Worm (Caenorhabditis elegans) whole organism, young adult: ENCODE measurements around the gene ZK563.7.

ENCODE experiments used
- ama-1 ChIP-seq, 3 experiments: fragments of 150-350 bp in 1 of 3; sonication (generic microtip) in 2 of 3; optimal IDR thresholded peaks; 2 replicates each; lab custom pipeline; 2014 to 2018; ENCODE audit warnings: missing biosample characterization in 2 of 3, missing genetic modification characterization in 2 of 3, missing genetic modification reagents in 2 of 3
- lin-26 ChIP-seq: fragments of 200-800 bp; sonication (Bioruptor generic); IDR thresholded peaks from 2 replicates; pipeline ENCODE4 v1.3.6; 2022; ENCODE audit warnings: missing genetic modification reagents, missing genetic modification characterization, missing compliant biosample characterization
- madf-6 ChIP-seq: fragments of 200-800 bp; sonication (Bioruptor generic); IDR thresholded peaks from 2 replicates; pipeline ENCODE4 v1.3.6; 2022; ENCODE audit warnings: missing genetic modification reagents, missing genetic modification characterization, missing compliant biosample characterization
- nfya-1 ChIP-seq: sonication (generic microtip); optimal IDR thresholded peaks from 2 replicates; lab custom pipeline; 2017; ENCODE audit warnings: antibody characterized with exemption, missing compliant biosample characterization, missing genetic modification characterization, borderline replicate concordance; ENCODE audit not compliant: insufficient read depth
- rpc-1 ChIP-seq, 2 experiments: fragments of 150-350 bp in 1 of 2; sonication (generic microtip) in 1 of 2; optimal IDR thresholded peaks; 2 replicates each; lab custom pipeline; 2014 to 2018; ENCODE audit warnings: missing biosample characterization in 1 of 2, missing genetic modification characterization in 1 of 2, missing genetic modification reagents in 1 of 2, missing genotype in 1 of 2
- snpc-4 ChIP-seq, 5 experiments: fragments of 150-350 bp in 1 of 5; sonication (generic microtip) in 4 of 5; optimal IDR thresholded peaks; 2 replicates each; lab custom pipeline; 2014 to 2018; ENCODE audit warnings: missing genetic modification characterization in 5 of 5, missing biosample characterization in 3 of 5, antibody characterized with exemption in 2 of 5, mild to moderate bottlenecking in 2 of 5, missing compliant biosample characterization in 2 of 5, missing genotype in 2 of 5, moderate library complexity in 2 of 5, missing genetic modification reagents in 1 of 5

ce11 chrX:3374642-3375041 is 5.6 kb upstream of the ZK563.7 start, which contains the start of gene clc-3:
- TF ChIP-seq madf-6 (GFP tag; lab: Robert Waterston, UW) (no peak), lin-26 (GFP tag; lab: Robert Waterston, UW) (no peak), rpc-1 (optimal IDR thresholded peaks at IDR 0.05; lab: Kevin White, UChicago) (no peak), rpc-1 (tag; optimal IDR thresholded peaks at IDR 0.05; lab: Kevin White, UChicago) (no peak), snpc-4 (GFP tag; optimal IDR thresholded peaks at IDR 0.05; lab: Kevin White, UChicago) (no peak), snpc-4 (tag; optimal IDR thresholded peaks at IDR 0.05; lab: Kevin White, UChicago) (no peak), ama-1 (optimal IDR thresholded peaks at IDR 0.05; lab: Kevin White, UChicago) (no peak), ama-1 (GFP tag; optimal IDR thresholded peaks at IDR 0.05; lab: Kevin White, UChicago) (no peak), nfya-1 (tag; lab: Kevin White, UChicago) (no peak)
